Fruit fly (Drosophila melanogaster): ENCODE data around the gene CG4793.

The CG4793 gene

dm6 chr2L:15886187-15886586, 37.0 kb upstream of the CG4793 start (continued):
- no peak for TF ChIP-seq CG34376 (GFP tag; optimal IDR thresholded peaks at IDR 0.05)
- no peak for TF ChIP-seq Hmr (GFP tag; optimal IDR thresholded peaks at IDR 0.05)
- TF ChIP-seq Oli (tag; optimal IDR thresholded peaks at IDR 0.05), result no peak
- TF ChIP-seq Neu2 (GFP tag; optimal IDR thresholded peaks at IDR 0.05; ENCODE audit: borderline replicate concordance), result no peak
- no peak for TF ChIP-seq CG9727 (GFP tag; optimal IDR thresholded peaks at IDR 0.05)
- no peak for TF ChIP-seq Aef1 (GFP tag; IDR thresholded peaks at IDR 0.05)

- TF ChIP-seq Jarid2 (GFP tag; optimal IDR thresholded peaks at IDR 0.05), result no peak
- TF ChIP-seq Dll (GFP tag; IDR thresholded peaks at IDR 0.05; ENCODE audit: partially characterized antibody), result no peak
- TF ChIP-seq ase (GFP tag; IDR thresholded peaks at IDR 0.05), result no peak
- TF ChIP-seq chm (GFP tag; IDR thresholded peaks at IDR 0.05), result no peak
- TF ChIP-seq az2 (GFP tag; optimal IDR thresholded peaks at IDR 0.05), result no peak
- TF ChIP-seq CG4730 (GFP tag; IDR thresholded peaks at IDR 0.05), result no peak
- TF ChIP-seq knrl (GFP tag; IDR thresholded peaks at IDR 0.05; ENCODE audit: partially characterized antibody), result no peak
- no peak for TF ChIP-seq ara (GFP tag; IDR thresholded peaks at IDR 0.05)
- no peak for TF ChIP-seq CG9437 (GFP tag; optimal IDR thresholded peaks at IDR 0.05)
- no peak for TF ChIP-seq ftz-f1 (GFP tag; optimal IDR thresholded peaks at IDR 0.05)
- no peak for TF ChIP-seq zf30C (GFP tag; optimal IDR thresholded peaks at IDR 0.05)
- no peak for TF ChIP-seq NK7.1 (GFP tag; optimal IDR thresholded peaks at IDR 0.05)
- no peak for TF ChIP-seq CG11456 (GFP tag; IDR thresholded peaks at IDR 0.05)
Observed at dm6 chr2L:15893711-15894110, 29.5 kb upstream of the CG4793 start, which contains the start of gene Tep1. Gene Tep1 (minus strand): TSS chr2L:15893811.

- TF ChIP-seq Fer1 (GFP tag; optimal IDR thresholded peaks at IDR 0.05) (no peak), Bgb (GFP tag; IDR thresholded peaks at IDR 0.05; ENCODE audit: partially characterized antibody) (no peak), gt (GFP tag; IDR thresholded peaks at IDR 0.05) (no peak), CG18619 (GFP tag; optimal IDR thresholded peaks at IDR 0.05) (no peak), TFAM (GFP tag; optimal IDR thresholded peaks at IDR 0.05) (no peak), bsh (GFP tag; optimal IDR thresholded peaks at IDR 0.05) (no peak), CG16815 (GFP tag; optimal IDR thresholded peaks at IDR 0.05) (no peak)
Observed at dm6 chr2L:15895154-15895553, 28.0 kb upstream of the CG4793 start, which contains the start of gene CG31735. Gene CG31735 (plus strand): TSS chr2L:15895454.

dm6 chr2L:15900424-15900823, 22.8 kb upstream of the CG4793 start, which contains the start of gene CG31823:
Gene CG31823 (minus strand): TSS chr2L:15900524.
- TF ChIP-seq bab2 (GFP tag; optimal IDR thresholded peaks at IDR 0.05) (no peak), sisA (GFP tag; IDR thresholded peaks at IDR 0.05) (no peak), Atf3 (GFP tag; optimal IDR thresholded peaks at IDR 0.05) (no peak), Ets65A (GFP tag) (peak; percentile 79), ftz-f1 (GFP tag; optimal IDR thresholded peaks at IDR 0.05) (no peak), CrebB (tag; optimal IDR thresholded peaks at IDR 0.05) (no peak), ind (GFP tag; optimal IDR thresholded peaks at IDR 0.05) (no peak), CG6654 (GFP tag; optimal IDR thresholded peaks at IDR 0.05) (no peak), Ptx1 (GFP tag; IDR thresholded peaks at IDR 0.05) (0 out of 2 replicates have a peak, but pooled peaks have one; percentile 14), Sox102F (GFP tag; optimal IDR thresholded peaks at IDR 0.05) (peak; percentile 21)

- TF ChIP-seq CG12219 (GFP tag; optimal IDR thresholded peaks at IDR 0.05) (no peak), CG11560 (tag; IDR thresholded peaks at IDR 0.05) (no peak), odd (GFP tag; optimal IDR thresholded peaks at IDR 0.05) (no peak), esg (GFP tag; conservative IDR thresholded peaks at IDR 0.05) (no peak), exex (tag; optimal IDR thresholded peaks at IDR 0.05) (no peak), Hr51 (GFP tag; optimal IDR thresholded peaks at IDR 0.05) (no peak), Myb (GFP tag; optimal IDR thresholded peaks at IDR 0.05) (no peak), vnd (GFP tag; IDR thresholded peaks at IDR 0.05; ENCODE audit: partially characterized antibody) (no peak), Sin3A (optimal IDR thresholded peaks at IDR 0.05) (no peak), Dek (tag; optimal IDR thresholded peaks at IDR 0.05) (no peak), CG5180 (GFP tag; optimal IDR thresholded peaks at IDR 0.05) (no peak), al (GFP tag; IDR thresholded peaks at IDR 0.05) (no peak)
Observed at dm6 chr2L:15902310-15902709, 20.9 kb upstream of the CG4793 start, which contains the start of gene CG31821. Gene CG31821 (minus strand): TSS chr2L:15902410.

Data from whole organism, embryonic.